Worm (Caenorhabditis elegans) whole organism, L1 larva: ENCODE measurements around the gene pqn-25.

Source experiments
- C04F5.9 ChIP-seq: sonication (generic microtip); optimal IDR thresholded peaks from 2 replicates; lab custom pipeline; 2016; ENCODE audit warnings: missing genetic modification characterization, missing compliant biosample characterization
- Y116A8C.19 ChIP-seq: sonication (generic microtip); optimal IDR thresholded peaks from 2 replicates; lab custom pipeline; 2016; ENCODE audit warnings: missing compliant biosample characterization, missing genetic modification characterization, borderline replicate concordance
- alr-1 ChIP-seq: fragments of 200-800 bp; sonication (Bioruptor generic); optimal IDR thresholded peaks from 2 replicates; lab custom pipeline; 2018; ENCODE audit warnings: borderline replicate concordance, mild to moderate bottlenecking, missing genetic modification characterization, missing compliant biosample characterization
- ama-1 ChIP-seq: fragments of 150-350 bp; optimal IDR thresholded peaks from 2 replicates; lab custom pipeline; 2014
- blmp-1 ChIP-seq: fragments of 150-350 bp; optimal IDR thresholded peaks from 2 replicates; lab custom pipeline; 2014; ENCODE audit warnings: missing biosample characterization, missing genetic modification characterization
- ceh-82 ChIP-seq, 3 experiments: fragments of 150-350 bp in 1 of 3; sonication (generic microtip) in 2 of 3; optimal IDR thresholded peaks; 2 replicates each; lab custom pipeline; 2014 to 2017; ENCODE audit warnings: missing biosample characterization in 3 of 3, missing genetic modification characterization in 3 of 3
- ceh-88 ChIP-seq: fragments of 200-800 bp; sonication (Bioruptor generic); IDR thresholded peaks from 2 replicates; pipeline ENCODE4 v1.3.6; 2022; ENCODE audit warnings: missing genetic modification characterization, missing compliant biosample characterization
- ceh-90 ChIP-seq: sonication (generic microtip); optimal IDR thresholded peaks from 2 replicates; lab custom pipeline; 2016; ENCODE audit warnings: missing genetic modification characterization, missing compliant biosample characterization
- dpl-1 ChIP-seq, 3 experiments: fragments of 150-350 bp in 2 of 3; sonication (generic microtip) in 1 of 3; optimal IDR thresholded peaks; 2 replicates each; lab custom pipeline; 2014 to 2017; ENCODE audit warnings: missing biosample characterization in 3 of 3, missing genetic modification characterization in 3 of 3, missing genetic modification reagents in 3 of 3
- dsc-1 ChIP-seq: sonication (generic microtip); optimal IDR thresholded peaks from 2 replicates; lab custom pipeline; 2016; ENCODE audit warnings: mild to moderate bottlenecking, missing genetic modification characterization, missing compliant biosample characterization
- efl-1 ChIP-seq, 4 experiments: fragments of 150-350 bp; optimal IDR thresholded peaks in 3 of 4; peaks in 1 of 4; 1 replicate in 1 of 4; 2 replicates in 3 of 4; lab custom pipeline; 2014; ENCODE audit warnings: missing biosample characterization in 2 of 4, missing genetic modification characterization in 2 of 4, missing genetic modification reagents in 2 of 4
- egl-27 ChIP-seq, 2 experiments: fragments of 150-350 bp in 1 of 2; sonication (generic microtip); optimal IDR thresholded peaks; 3 replicates each; lab custom pipeline; 2017 to 2018; ENCODE audit warnings: missing biosample characterization in 2 of 2, missing genetic modification characterization in 2 of 2, missing genetic modification reagents in 2 of 2
- elt-3 ChIP-seq, 6 experiments: fragments of 150-350 bp in 1 of 6; sonication (generic microtip); optimal IDR thresholded peaks; 2 replicates each; lab custom pipeline; 2017 to 2018; ENCODE audit warnings: missing biosample characterization in 6 of 6, missing genetic modification characterization in 6 of 6, inconsistent platforms in 1 of 6
- ets-5 ChIP-seq: fragments of 200-800 bp; sonication (Bioruptor generic); IDR thresholded peaks from 2 replicates; pipeline ENCODE4 v1.3.6; 2022; ENCODE audit warnings: missing genetic modification characterization, missing compliant biosample characterization
- fkh-10 ChIP-seq: sonication (generic microtip); optimal IDR thresholded peaks from 2 replicates; lab custom pipeline; 2017; ENCODE audit warnings: missing biosample characterization, missing genetic modification reagents, missing genetic modification characterization
- fkh-8 ChIP-seq: sonication (generic microtip); optimal IDR thresholded peaks from 2 replicates; lab custom pipeline; 2016; ENCODE audit warnings: mild to moderate bottlenecking, missing genetic modification characterization, missing compliant biosample characterization
- fos-1 ChIP-seq: fragments of 150-350 bp; optimal IDR thresholded peaks from 2 replicates; lab custom pipeline; 2014; ENCODE audit warnings: missing biosample characterization, missing genetic modification characterization
- hlh-17 ChIP-seq: fragments of 200-800 bp; sonication (Bioruptor generic); optimal IDR thresholded peaks from 2 replicates; lab custom pipeline; 2018; ENCODE audit warnings: missing genetic modification characterization, mild to moderate bottlenecking, missing compliant biosample characterization, moderate library complexity, borderline replicate concordance
- hlh-4 ChIP-seq: sonication (generic microtip); optimal IDR thresholded peaks from 2 replicates; lab custom pipeline; 2016; ENCODE audit warnings: mild to moderate bottlenecking, missing genetic modification characterization, missing compliant biosample characterization
- isw-1 ChIP-seq: fragments of 200-800 bp; sonication (Bioruptor generic); IDR thresholded peaks from 2 replicates; pipeline ENCODE4 v1.3.6; 2022; ENCODE audit warnings: missing genetic modification characterization, missing compliant biosample characterization
- jun-1 ChIP-seq: fragments of 150-350 bp; optimal IDR thresholded peaks from 2 replicates; lab custom pipeline; 2014; ENCODE audit warnings: missing biosample characterization, missing genetic modification reagents, missing genetic modification characterization
- lin-14 ChIP-seq: fragments of 200-800 bp; sonication (Bioruptor generic); optimal IDR thresholded peaks from 2 replicates; lab custom pipeline; 2018; ENCODE audit warnings: mild to moderate bottlenecking, missing genetic modification characterization, moderate library complexity, missing compliant biosample characterization
- mab-9 ChIP-seq: fragments of 200-800 bp; sonication (Bioruptor generic); IDR thresholded peaks from 2 replicates; pipeline ENCODE4 v1.3.6; 2022; ENCODE audit warnings: missing genetic modification reagents, missing genetic modification characterization, missing compliant biosample characterization
- nhr-12 ChIP-seq: sonication (generic microtip); optimal IDR thresholded peaks from 2 replicates; lab custom pipeline; 2017; ENCODE audit warnings: missing biosample characterization, missing genetic modification characterization
- nhr-28 ChIP-seq: fragments of 150-350 bp; optimal IDR thresholded peaks from 2 replicates; lab custom pipeline; 2014; ENCODE audit warnings: missing biosample characterization, missing genetic modification characterization
- skn-1 ChIP-seq: fragments of 150-350 bp; optimal IDR thresholded peaks from 2 replicates; lab custom pipeline; 2014; ENCODE audit warnings: missing biosample characterization, missing genetic modification characterization
- sup-37 ChIP-seq: fragments of 200-800 bp; sonication (Bioruptor generic); optimal IDR thresholded peaks from 2 replicates; lab custom pipeline; 2018; ENCODE audit warnings: mild to moderate bottlenecking, missing genetic modification characterization, missing compliant biosample characterization
- unc-30 ChIP-seq: sonication (generic microtip); optimal IDR thresholded peaks from 2 replicates; lab custom pipeline; 2017; ENCODE audit warnings: missing biosample characterization, missing genetic modification characterization
- unc-62 ChIP-seq: fragments of 150-350 bp; optimal IDR thresholded peaks from 2 replicates; lab custom pipeline; 2014; ENCODE audit warnings: missing biosample characterization, missing genetic modification reagents, missing genetic modification characterization
- unc-86 ChIP-seq: sonication (generic microtip); optimal IDR thresholded peaks from 2 replicates; lab custom pipeline; 2016; ENCODE audit warnings: missing genetic modification characterization, missing compliant biosample characterization
- vab-15 ChIP-seq: sonication (generic microtip); optimal IDR thresholded peaks from 2 replicates; lab custom pipeline; 2017; ENCODE audit warnings: missing genotype, mild to moderate bottlenecking, missing genetic modification characterization, missing compliant biosample characterization
- zag-1 ChIP-seq: fragments of 150-350 bp; optimal IDR thresholded peaks from 2 replicates; lab custom pipeline; 2014; ENCODE audit warnings: missing biosample characterization, missing genetic modification characterization
- ztf-4 ChIP-seq: fragments of 150-350 bp; optimal IDR thresholded peaks from 2 replicates; lab custom pipeline; 2014; ENCODE audit warnings: missing biosample characterization, missing genetic modification characterization

The pqn-25 gene

DNA sequence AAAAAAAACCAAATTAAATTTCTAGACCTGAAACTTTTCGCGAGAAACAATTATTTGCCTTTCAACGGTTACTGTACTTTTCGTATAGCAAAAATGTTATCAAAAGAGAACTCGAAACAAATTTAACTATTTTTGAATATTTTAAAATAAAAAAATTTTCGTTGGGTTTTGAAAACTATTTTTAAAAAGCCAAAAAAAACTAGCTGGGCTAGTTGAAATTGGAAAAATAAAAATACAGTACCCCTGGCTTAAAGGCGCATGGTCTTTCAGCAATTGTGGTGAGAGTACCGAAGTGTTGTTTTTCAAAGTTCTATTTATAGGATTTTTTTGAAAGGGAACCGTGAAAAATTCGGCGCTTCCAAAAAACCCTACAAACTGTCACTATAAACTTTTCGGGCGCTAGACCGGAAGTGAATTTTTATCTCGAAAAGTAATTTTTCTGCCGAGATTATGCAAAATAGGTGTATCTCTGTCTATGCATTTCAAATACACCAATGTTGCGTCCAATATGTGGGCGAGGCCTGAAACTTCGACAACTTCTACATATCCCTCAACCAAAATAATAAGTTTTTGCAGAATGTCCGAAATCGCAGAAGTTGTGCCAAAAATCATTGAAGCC, 31.4 kb upstream of the pqn-25 start, which contains the start of gene D1044.1:
Gene D1044.1, plus strand, starts transcription at position 569 of the 619 bp plus-strand sequence.
- TF ChIP-seq nhr-12 (tag; lab: Kevin White, UChicago) (no peak), efl-1 (optimal IDR thresholded peaks at IDR 0.05; lab: Kevin White, UChicago) (no peak), efl-1 (GFP tag; optimal IDR thresholded peaks at IDR 0.05 in 1 of 2; lab: Kevin White, UChicago) (peak in 1 of 2 experiments; percentile 24)
- TF ChIP-seq, all 84 proteins: peak for 1

DNA sequence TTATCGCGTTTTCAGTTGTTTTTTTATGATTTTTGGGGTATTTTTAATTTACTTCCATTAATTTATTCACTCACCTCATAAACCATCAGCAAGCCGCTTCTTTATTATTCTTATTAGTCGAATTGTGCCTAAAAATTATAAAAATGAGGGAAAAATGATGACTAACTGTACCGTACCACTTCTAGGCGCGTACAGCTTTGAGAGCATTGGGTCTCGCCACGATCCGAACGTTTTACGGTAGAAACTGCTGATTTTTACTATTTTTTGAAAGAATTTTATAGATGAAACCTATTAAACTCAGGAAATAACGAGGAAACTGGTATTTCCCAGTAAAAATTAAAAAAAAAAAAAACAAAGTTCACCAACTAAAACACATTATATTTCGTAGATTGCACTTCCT, 30.6 kb upstream of the pqn-25 start, which contains the start of gene D1044.6:
Gene D1044.6, minus strand, starts transcription at position 128 of the 400 bp plus-strand sequence.
- TF ChIP-seq zag-1, result no peak
- no peak for TF ChIP-seq sup-37 (GFP tag; lab: Kevin White, UChicago)
- TF ChIP-seq jun-1 (tag; lab: Kevin White, UChicago), result no peak
- no peak for TF ChIP-seq alr-1
- no peak for TF ChIP-seq hlh-17
- TF ChIP-seq fkh-8, result no peak
- no peak for TF ChIP-seq fos-1 (tag; lab: Kevin White, UChicago)
- no peak for TF ChIP-seq vab-15 (tag; lab: Kevin White, UChicago)
- no peak for TF ChIP-seq lin-14 (GFP tag; lab: Kevin White, UChicago)
- no peak for TF ChIP-seq ets-5
- no peak for TF ChIP-seq nhr-28 (tag; lab: Kevin White, UChicago)
- TF ChIP-seq dsc-1 (tag; lab: Kevin White, UChicago), result no peak
- TF ChIP-seq C04F5.9, result no peak
- TF ChIP-seq hlh-4 (tag; lab: Kevin White, UChicago), result no peak
- TF ChIP-seq unc-86 (tag; lab: Kevin White, UChicago), result no peak
- no peak for TF ChIP-seq fkh-10 (GFP tag; lab: Kevin White, UChicago)
- TF ChIP-seq Y116A8C.19 (tag; lab: Kevin White, UChicago), result no peak
- no peak for TF ChIP-seq egl-27 (tag; optimal IDR thresholded peaks at IDR 0.05; lab: Kevin White, UChicago)
- no peak for TF ChIP-seq blmp-1 (tag; lab: Kevin White, UChicago)

DNA sequence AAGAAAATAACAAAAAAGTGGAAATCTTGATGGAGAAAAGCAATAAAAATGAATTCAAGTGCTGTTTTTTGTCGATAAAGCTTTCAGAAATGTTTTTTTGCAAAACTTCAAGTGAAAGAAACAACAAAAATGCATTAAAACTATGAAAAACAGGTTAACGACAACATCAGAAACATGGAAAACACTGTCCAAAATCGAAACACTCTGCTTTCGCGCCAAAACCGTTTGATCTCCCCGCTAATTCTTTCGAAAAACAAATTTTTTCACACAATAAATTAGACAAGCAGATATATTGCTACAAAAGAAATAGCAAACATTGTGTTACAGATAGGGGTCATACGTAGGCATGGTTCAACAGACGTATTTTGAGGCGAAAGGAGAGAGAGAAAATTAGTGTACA, 29.4 kb upstream of the pqn-25 start:
- TF ChIP-seq blmp-1 (tag; lab: Kevin White, UChicago) (peak; percentile 24), ceh-88 (GFP tag; lab: Robert Waterston, UW) (no peak), dpl-1 (GFP tag; optimal IDR thresholded peaks at IDR 0.05; lab: Kevin White, UChicago) (peak in 2 of 3 experiments; percentile 5 to 7), ceh-90 (tag; lab: Kevin White, UChicago) (no peak)
- TF ChIP-seq, all 84 proteins: peak for 2

DNA sequence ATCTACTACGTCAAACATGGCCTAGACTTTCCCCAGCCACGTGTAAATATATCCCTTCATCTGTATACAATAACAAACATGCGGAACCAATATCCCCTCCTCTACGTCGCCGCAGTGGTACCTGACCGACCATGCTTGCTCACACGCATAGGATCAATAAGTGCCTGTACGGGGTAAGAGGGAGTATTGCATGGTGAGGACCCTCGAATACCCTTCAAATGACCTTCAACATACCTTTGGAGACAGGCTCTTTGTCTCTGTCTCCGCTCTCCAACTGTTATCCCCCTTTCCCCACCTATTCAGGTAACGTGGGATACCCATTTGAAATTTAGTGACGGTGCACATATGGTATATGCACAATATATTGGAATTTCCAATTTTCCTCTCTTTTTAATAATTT, 13.6 kb upstream of the pqn-25 start, which contains the start of gene dex-1:
Gene dex-1, plus strand, starts transcription at position 132 of the 400 bp plus-strand sequence.
- TF ChIP-seq isw-1 (GFP tag; lab: Robert Waterston, UW) (no peak), elt-3 (tag; optimal IDR thresholded peaks at IDR 0.05; lab: Kevin White, UChicago) (no peak), sup-37 (GFP tag; lab: Kevin White, UChicago) (no peak), ama-1 (lab: Kevin White, UChicago) (no peak), unc-30 (tag; lab: Kevin White, UChicago) (no peak), skn-1 (tag; lab: Kevin White, UChicago) (no peak), fos-1 (tag; lab: Kevin White, UChicago) (no peak), mab-9 (GFP tag; lab: Robert Waterston, UW) (no peak), unc-62 (GFP tag; lab: Kevin White, UChicago) (no peak), ztf-4 (tag; lab: Kevin White, UChicago) (no peak)

DNA sequence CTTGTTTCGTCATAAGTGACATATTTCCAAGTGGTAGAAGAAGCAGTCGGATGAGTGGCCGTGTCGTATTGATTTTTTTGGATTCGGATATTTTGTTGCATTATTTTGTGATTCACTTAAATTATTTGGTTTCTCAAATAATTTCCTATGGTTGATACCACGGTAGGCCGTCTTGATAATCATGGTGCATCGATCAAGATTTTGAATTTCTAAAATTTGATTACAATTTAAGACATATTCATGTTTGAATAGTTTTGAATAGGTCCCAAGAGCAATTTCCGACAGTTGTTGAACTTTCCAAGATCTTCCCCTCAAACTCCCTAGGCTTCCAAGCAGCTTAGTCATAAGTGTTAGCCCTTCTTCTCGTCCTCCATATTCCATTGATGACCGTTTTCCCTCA, 9.5 kb upstream of the pqn-25 start, which contains the start of gene D1044.4:
Gene D1044.4, minus strand, starts transcription at position 101 of the 400 bp plus-strand sequence.
- TF ChIP-seq vab-15 (tag; lab: Kevin White, UChicago) (no peak), ceh-82 (tag; optimal IDR thresholded peaks at IDR 0.05; lab: Kevin White, UChicago) (no peak), ets-5 (no peak), efl-1 (optimal IDR thresholded peaks at IDR 0.05; lab: Kevin White, UChicago) (no peak), efl-1 (GFP tag; optimal IDR thresholded peaks at IDR 0.05 in 1 of 2; lab: Kevin White, UChicago) (no peak), lin-14 (GFP tag; lab: Kevin White, UChicago) (no peak)
- TF ChIP-seq, all 84 proteins: peak for 0
